Fruit fly (Drosophila melanogaster): ENCODE data around the gene fid.

- TF ChIP-seq EcR (GFP tag; optimal IDR thresholded peaks at IDR 0.05) = no peak
- TF ChIP-seq usp (GFP tag; optimal IDR thresholded peaks at IDR 0.05) = no peak
These were observed 44.5 kb downstream of the fid start, which contains the start of gene Kaz-m1 for dm6 chr3R:26014262-26014833.

Measured in whole organism.